Fruit fly (Drosophila melanogaster): ENCODE results near the gene CG13287.
A peak's percentile ranks its signal among the peaks of the same experiment; 100 is the strongest.

Gene CG13287

dm6 chr3L:5906599-5906998 lies 24.5 kb downstream of the CG13287 start, which contains the start of gene CG10486:
CG10486 (minus strand) TSS chr3L:5906699.
- TF ChIP-seq CG34406 (GFP tag; optimal IDR thresholded peaks at IDR 0.05): no peak
- no peak for TF ChIP-seq topi (GFP tag; optimal IDR thresholded peaks at IDR 0.05)
- TF ChIP-seq CG4318 (GFP tag; optimal IDR thresholded peaks at IDR 0.05): no peak

DNA sequence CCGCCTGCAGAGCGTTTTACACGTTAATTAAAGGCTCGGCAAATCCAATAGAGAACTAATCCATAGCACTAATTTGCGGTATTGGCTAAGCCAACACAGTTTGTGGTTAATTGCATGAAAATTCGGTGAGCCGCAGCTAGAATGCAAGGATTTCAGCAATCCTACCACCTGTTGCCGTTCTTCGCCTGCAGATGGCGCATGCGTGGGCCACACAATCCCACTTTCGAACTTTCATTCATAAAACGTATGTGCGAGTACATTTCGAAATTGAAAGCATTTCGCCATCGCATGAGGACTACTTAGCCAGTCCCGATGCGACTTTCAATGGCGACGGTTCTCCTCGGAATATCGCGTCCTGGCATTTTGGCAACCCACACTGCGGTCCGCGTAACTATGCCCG lies 25.0 kb downstream of the CG13287 start, which contains the start of gene CG13288:
Gene CG13288 (plus strand): TSS at position 305 of the 400 bp plus-strand sequence.
- TF ChIP-seq salr (GFP tag; optimal IDR thresholded peaks at IDR 0.05) (no peak), CG32006 (GFP tag; optimal IDR thresholded peaks at IDR 0.05) (no peak), topi (GFP tag; optimal IDR thresholded peaks at IDR 0.05) (no peak), CG4318 (GFP tag; optimal IDR thresholded peaks at IDR 0.05) (no peak), dsx (GFP tag; optimal IDR thresholded peaks at IDR 0.05; ENCODE audit: poor library complexity, severe bottlenecking) (no peak), eg (GFP tag; IDR thresholded peaks at IDR 0.05) (no peak), lz (GFP tag; optimal IDR thresholded peaks at IDR 0.05) (no peak), fd59A (GFP tag; optimal IDR thresholded peaks at IDR 0.05) (no peak)

dm6 chr3L:5920778-5921177 lies 38.7 kb downstream of the CG13287 start:
- TF ChIP-seq achi (GFP tag; optimal IDR thresholded peaks at IDR 0.05): peak; percentile 61
- no peak for TF ChIP-seq Sox102F (GFP tag; optimal IDR thresholded peaks at IDR 0.05)
- TF ChIP-seq CG10631 (GFP tag; optimal IDR thresholded peaks at IDR 0.05): no peak
- 0 out of 3 replicates have a peak, but pooled peaks have one; percentile 20 for TF ChIP-seq eg (GFP tag; IDR thresholded peaks at IDR 0.05)
- no peak for TF ChIP-seq acj6 (GFP tag; optimal IDR thresholded peaks at IDR 0.05)
- no peak for TF ChIP-seq Ets96B (tag; optimal IDR thresholded peaks at IDR 0.05)

- TF ChIP-seq dsx (GFP tag; optimal IDR thresholded peaks at IDR 0.05; ENCODE audit: poor library complexity, severe bottlenecking) (no peak), CG9139 (GFP tag; optimal IDR thresholded peaks at IDR 0.05) (no peak), net (GFP tag; optimal IDR thresholded peaks at IDR 0.05) (no peak), svp (GFP tag) (no peak), CG3919 (GFP tag; optimal IDR thresholded peaks at IDR 0.05) (no peak)
These were observed 39.1 kb downstream of the CG13287 start, which contains the start of gene PXo for dm6 chr3L:5921216-5921615. PXo (minus strand) TSS chr3L:5921316.

DNA sequence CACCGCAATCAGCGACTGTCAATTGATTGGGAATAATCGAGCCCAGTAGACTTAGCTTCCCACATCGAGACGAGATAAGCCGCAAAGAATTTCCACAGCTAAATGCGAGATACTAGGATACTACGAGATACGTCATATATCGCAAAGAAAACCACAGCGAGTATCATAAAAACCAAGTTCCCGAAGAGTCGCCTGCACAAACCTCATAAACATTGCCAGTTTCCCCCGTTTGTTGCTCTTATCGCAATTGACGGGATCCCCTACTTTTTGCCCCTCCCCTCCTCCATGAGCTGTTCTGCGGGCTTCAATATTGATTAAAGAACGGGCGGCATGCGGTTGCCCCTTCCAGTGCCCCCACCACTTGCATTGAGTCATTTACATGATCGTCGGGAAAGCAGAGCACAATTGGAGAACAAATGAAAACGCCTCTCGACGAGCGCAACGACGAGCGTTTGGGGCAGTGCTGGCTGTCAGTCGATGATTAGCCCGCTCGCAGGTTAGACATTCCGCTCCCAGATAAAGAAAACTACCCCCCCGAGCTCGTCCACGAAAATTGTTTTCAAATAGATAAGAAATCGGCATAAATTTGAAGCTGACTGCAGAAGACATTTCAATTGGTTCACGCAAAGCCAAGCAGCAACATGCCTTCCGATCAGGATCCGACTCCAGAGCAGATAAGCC lies 40.0 kb downstream of the CG13287 start, which contains the start of gene CG32407:
Gene CG32407 (plus strand): TSS at position 51 of the 681 bp plus-strand sequence.
- TF ChIP-seq dac (GFP tag; optimal IDR thresholded peaks at IDR 0.05): no peak
- TF ChIP-seq eg (GFP tag; IDR thresholded peaks at IDR 0.05): 0 out of 3 replicates have a peak, but pooled peaks have one; percentile 8
- TF ChIP-seq CG6163 (GFP tag; IDR thresholded peaks at IDR 0.05): 0 out of 3 replicates have a peak, but pooled peaks have one; percentile 37
- peak; percentile 94 for TF ChIP-seq svp (GFP tag)
- TF ChIP-seq vri (GFP tag; optimal IDR thresholded peaks at IDR 0.05): peak; percentile 83
- peak; percentile 61 for TF ChIP-seq Eip78C (GFP tag)
- TF ChIP-seq ss (GFP tag; optimal IDR thresholded peaks at IDR 0.05): peak in 1 of 2 experiments; percentile 3
- TF ChIP-seq Ets21C (GFP tag; optimal IDR thresholded peaks at IDR 0.05): no peak
- TF ChIP-seq CG6792 (GFP tag; optimal IDR thresholded peaks at IDR 0.05): no peak
- no peak for TF ChIP-seq CG9139 (GFP tag; optimal IDR thresholded peaks at IDR 0.05)
- peak; percentile 14 for TF ChIP-seq CG32006 (GFP tag; optimal IDR thresholded peaks at IDR 0.05)
- TF ChIP-seq Sox15 (GFP tag; optimal IDR thresholded peaks at IDR 0.05): no peak
- TF ChIP-seq topi (GFP tag; optimal IDR thresholded peaks at IDR 0.05): no peak
- peak; percentile 6 for TF ChIP-seq Met (GFP tag; optimal IDR thresholded peaks at IDR 0.05)
- TF ChIP-seq CG3919 (GFP tag; optimal IDR thresholded peaks at IDR 0.05): peak; percentile 18
- peak; percentile 35 for TF ChIP-seq Sox14 (GFP tag; optimal IDR thresholded peaks at IDR 0.05)
- TF ChIP-seq CG15336 (GFP tag; IDR thresholded peaks at IDR 0.05): 0 out of 2 replicates have a peak, but pooled peaks have one; percentile 14
- peak; percentile 72 for TF ChIP-seq fkh (GFP tag; optimal IDR thresholded peaks at IDR 0.05)
